Worm (Caenorhabditis elegans) whole organism, young adult: ENCODE results near the gene K09G1.2.

Experiments
- B0336.3 ChIP-seq: fragments of 200-800 bp; sonication (Bioruptor generic); IDR thresholded peaks from 2 replicates; pipeline ENCODE4 v1.3.6; 2022; ENCODE audit warnings: missing genetic modification characterization, missing compliant biosample characterization
- C17E4.6 ChIP-seq: fragments of 200-800 bp; sonication (Bioruptor generic); IDR thresholded peaks from 2 replicates; pipeline ENCODE4 v1.3.6; 2022; ENCODE audit warnings: missing genetic modification reagents, missing genetic modification characterization, missing compliant biosample characterization
- F23B12.7 ChIP-seq: sonication (generic microtip); optimal IDR thresholded peaks from 2 replicates; lab custom pipeline; 2017; ENCODE audit warnings: missing genetic modification characterization, mild to moderate bottlenecking, missing compliant biosample characterization, antibody characterized with exemption, moderate library complexity; ENCODE audit not compliant: insufficient read depth
- F55B11.4 ChIP-seq: sonication (generic microtip); optimal IDR thresholded peaks from 2 replicates; lab custom pipeline; 2016; ENCODE audit warnings: missing compliant biosample characterization, missing genetic modification characterization, borderline replicate concordance; ENCODE audit not compliant: insufficient read depth
- F57A8.1 ChIP-seq: fragments of 200-800 bp; sonication (Bioruptor generic); optimal IDR thresholded peaks from 2 replicates; lab custom pipeline; 2018; ENCODE audit warnings: mild to moderate bottlenecking, missing genetic modification characterization, moderate library complexity, missing compliant biosample characterization
- F57C9.4 ChIP-seq: sonication (generic microtip); optimal IDR thresholded peaks from 2 replicates; lab custom pipeline; 2017; ENCODE audit warnings: mild to moderate bottlenecking, missing genetic modification characterization, missing compliant biosample characterization
- K11D2.4 ChIP-seq: fragments of 200-800 bp; sonication (Bioruptor generic); IDR thresholded peaks from 2 replicates; pipeline ENCODE4 v1.3.6; 2022; ENCODE audit warnings: missing genetic modification reagents, missing genetic modification characterization, missing compliant biosample characterization
- Y53G8AR.9 ChIP-seq: fragments of 200-800 bp; sonication (Bioruptor generic); conservative IDR thresholded peaks from 2 replicates; pipeline ENCODE4 v1.3.6; 2022; ENCODE audit warnings: missing genetic modification reagents, missing genetic modification characterization, missing compliant biosample characterization
- akir-1 ChIP-seq: fragments of 200-800 bp; sonication (Bioruptor generic); optimal IDR thresholded peaks from 2 replicates; lab custom pipeline; 2018; ENCODE audit warnings: mild to moderate bottlenecking, missing genetic modification characterization, moderate library complexity, missing compliant biosample characterization
- ama-1 ChIP-seq, 3 experiments: fragments of 150-350 bp in 1 of 3; sonication (generic microtip) in 2 of 3; optimal IDR thresholded peaks; 2 replicates each; lab custom pipeline; 2014 to 2018; ENCODE audit warnings: missing biosample characterization in 2 of 3, missing genetic modification characterization in 2 of 3, missing genetic modification reagents in 2 of 3
- aptf-2 ChIP-seq: fragments of 200-800 bp; sonication (Bioruptor generic); conservative IDR thresholded peaks from 2 replicates; pipeline ENCODE4 v1.3.6; 2022; ENCODE audit warnings: missing genetic modification reagents, missing genetic modification characterization, missing compliant biosample characterization
- aptf-3 ChIP-seq: fragments of 200-800 bp; sonication (Bioruptor generic); IDR thresholded peaks from 2 replicates; pipeline ENCODE4 v1.3.6; 2022; ENCODE audit warnings: missing genetic modification characterization, missing compliant biosample characterization
- attf-5 ChIP-seq: fragments of 200-800 bp; sonication (Bioruptor generic); optimal IDR thresholded peaks from 2 replicates; lab custom pipeline; 2018; ENCODE audit warnings: mild to moderate bottlenecking, missing genetic modification characterization, missing compliant biosample characterization
- attf-6 ChIP-seq: fragments of 200-800 bp; sonication (Bioruptor generic); IDR thresholded peaks from 2 replicates; pipeline ENCODE4 v1.3.6; 2022; ENCODE audit warnings: missing genetic modification reagents, missing genetic modification characterization, missing compliant biosample characterization
- bed-2 ChIP-seq: fragments of 200-800 bp; sonication (Bioruptor generic); IDR thresholded peaks from 2 replicates; pipeline ENCODE4 v1.3.6; 2022; ENCODE audit warnings: missing genetic modification reagents, missing genetic modification characterization, missing compliant biosample characterization
- dpl-1 ChIP-seq: fragments of 150-350 bp; optimal IDR thresholded peaks from 2 replicates; lab custom pipeline; 2014; ENCODE audit warnings: missing biosample characterization, missing genetic modification reagents, missing genetic modification characterization
- egl-44 ChIP-seq: fragments of 200-800 bp; sonication (Bioruptor generic); IDR thresholded peaks from 2 replicates; pipeline ENCODE4 v1.3.6; 2022; ENCODE audit warnings: missing genetic modification reagents, missing genetic modification characterization, missing compliant biosample characterization
- egrh-3 ChIP-seq: fragments of 200-800 bp; sonication (Bioruptor generic); IDR thresholded peaks from 2 replicates; pipeline ENCODE4 v1.3.6; 2022; ENCODE audit warnings: missing genetic modification reagents, missing genetic modification characterization, missing compliant biosample characterization
- gei-17 ChIP-seq: fragments of 200-800 bp; sonication (Bioruptor generic); optimal IDR thresholded peaks from 2 replicates; lab custom pipeline; 2018; ENCODE audit warnings: mild to moderate bottlenecking, missing genetic modification characterization, missing compliant biosample characterization
- him-1 ChIP-seq: sonication (generic microtip); optimal IDR thresholded peaks from 2 replicates; lab custom pipeline; 2016; ENCODE audit warnings: missing genotype, missing genetic modification reagents, missing genetic modification characterization, missing compliant biosample characterization
- hlh-26 ChIP-seq: fragments of 200-800 bp; sonication (Bioruptor generic); conservative IDR thresholded peaks from 2 replicates; pipeline ENCODE4 v1.3.6; 2022; ENCODE audit warnings: missing genetic modification reagents, missing genetic modification characterization, missing compliant biosample characterization
- lin-54 ChIP-seq: fragments of 200-800 bp; sonication (Bioruptor generic); optimal IDR thresholded peaks from 2 replicates; lab custom pipeline; 2018; ENCODE audit warnings: mild to moderate bottlenecking, missing genetic modification characterization, missing compliant biosample characterization
- madf-3 ChIP-seq: fragments of 200-800 bp; sonication (Bioruptor generic); IDR thresholded peaks from 2 replicates; pipeline ENCODE4 v1.3.6; 2022; ENCODE audit warnings: missing genetic modification reagents, missing genetic modification characterization, missing compliant biosample characterization
- mcd-1 ChIP-seq: fragments of 200-800 bp; sonication (Bioruptor generic); IDR thresholded peaks from 2 replicates; pipeline ENCODE4 v1.3.6; 2022; ENCODE audit warnings: missing genetic modification reagents, missing genetic modification characterization, missing compliant biosample characterization
- mxl-1 ChIP-seq: sonication (generic microtip); optimal IDR thresholded peaks from 2 replicates; lab custom pipeline; 2016; ENCODE audit warnings: missing genetic modification characterization, missing compliant biosample characterization
- nfya-2 ChIP-seq: fragments of 200-800 bp; sonication (Bioruptor generic); IDR thresholded peaks from 2 replicates; pipeline ENCODE4 v1.3.6; 2022; ENCODE audit warnings: missing genetic modification reagents, missing genetic modification characterization, missing compliant biosample characterization
- nfyb-1 ChIP-seq: fragments of 200-800 bp; sonication (Bioruptor generic); IDR thresholded peaks from 2 replicates; pipeline ENCODE4 v1.3.6; 2022; ENCODE audit warnings: missing genetic modification reagents, missing genetic modification characterization, missing compliant biosample characterization
- nhr-120 ChIP-seq: fragments of 200-800 bp; sonication (Bioruptor generic); IDR thresholded peaks from 2 replicates; pipeline ENCODE4 v1.3.6; 2022; ENCODE audit warnings: missing genetic modification characterization, missing compliant biosample characterization
- nhr-179 ChIP-seq: sonication (generic microtip); optimal IDR thresholded peaks from 2 replicates; lab custom pipeline; 2016; ENCODE audit warnings: mild to moderate bottlenecking, missing genetic modification characterization, missing compliant biosample characterization
- pha-4 ChIP-seq: fragments of 150-350 bp; sonication (generic microtip); optimal IDR thresholded peaks from 2 replicates; lab custom pipeline; 2014; ENCODE audit warnings: missing biosample characterization, missing genetic modification reagents, missing genetic modification characterization
- sdz-38 ChIP-seq: sonication (generic microtip); optimal IDR thresholded peaks from 2 replicates; lab custom pipeline; 2016; ENCODE audit warnings: missing genotype, missing genetic modification characterization, missing compliant biosample characterization
- snpc-4 ChIP-seq, 5 experiments: fragments of 150-350 bp in 1 of 5; sonication (generic microtip) in 4 of 5; optimal IDR thresholded peaks; 2 replicates each; lab custom pipeline; 2014 to 2018; ENCODE audit warnings: missing genetic modification characterization in 5 of 5, missing biosample characterization in 3 of 5, antibody characterized with exemption in 2 of 5, mild to moderate bottlenecking in 2 of 5, missing compliant biosample characterization in 2 of 5, missing genotype in 2 of 5, moderate library complexity in 2 of 5, missing genetic modification reagents in 1 of 5
- tbp1 ChIP-seq: fragments of 200-800 bp; sonication (Bioruptor generic); optimal IDR thresholded peaks from 2 replicates; lab custom pipeline; 2018; ENCODE audit warnings: mild to moderate bottlenecking, missing genetic modification characterization, missing compliant biosample characterization
- tbx-9 ChIP-seq: sonication (generic microtip); optimal IDR thresholded peaks from 2 replicates; lab custom pipeline; 2016; ENCODE audit warnings: borderline replicate concordance, missing genetic modification characterization, inconsistent platforms, missing compliant biosample characterization
- unc-130 ChIP-seq: sonication (generic microtip); optimal IDR thresholded peaks from 2 replicates; lab custom pipeline; 2016; ENCODE audit warnings: missing genetic modification reagents, missing genetic modification characterization, missing compliant biosample characterization
- unc-62 ChIP-seq: fragments of 150-350 bp; optimal IDR thresholded peaks from 2 replicates; lab custom pipeline; 2014; ENCODE audit warnings: missing biosample characterization, missing genetic modification reagents, missing genetic modification characterization
- zfh-2 ChIP-seq: fragments of 200-800 bp; sonication (Bioruptor generic); conservative IDR thresholded peaks from 2 replicates; pipeline ENCODE4 v1.3.6; 2022; ENCODE audit warnings: missing genetic modification reagents, missing genetic modification characterization, missing compliant biosample characterization
- ztf-18 ChIP-seq: sonication (generic microtip); optimal IDR thresholded peaks from 2 replicates; lab custom pipeline; 2016; ENCODE audit warnings: missing genotype, mild to moderate bottlenecking, missing genetic modification characterization, missing compliant biosample characterization

Gene K09G1.2

ce11 chrV:9618919-9619318 is 28.5 kb downstream of the K09G1.2 start, which contains the start of gene idpc-7:
idpc-7 (minus strand) TSS chrV:9619019.
- TF ChIP-seq pha-4 (tag; lab: Kevin White, UChicago) (no peak), him-1 (tag; lab: Kevin White, UChicago) (no peak), attf-5 (no peak), dpl-1 (GFP tag; lab: Kevin White, UChicago) (no peak), unc-62 (GFP tag; lab: Kevin White, UChicago) (no peak), sdz-38 (tag; lab: Kevin White, UChicago) (no peak)
- TF ChIP-seq, all 124 proteins: peak for 0

ce11 chrV:9619850-9620249 is 29.4 kb downstream of the K09G1.2 start, which contains the start of gene idpc-6:
idpc-6 (plus strand) TSS chrV:9620150.
- TF ChIP-seq F57C9.4 (tag; lab: Kevin White, UChicago) (no peak), egl-44 (GFP tag; lab: Robert Waterston, UW) (no peak), nhr-179 (tag; lab: Kevin White, UChicago) (no peak), nfya-2 (no peak)

ce11 chrV:9620417-9620816 is 30.0 kb downstream of the K09G1.2 start:
- no peak for TF ChIP-seq ama-1 (optimal IDR thresholded peaks at IDR 0.05; lab: Kevin White, UChicago)
- TF ChIP-seq ama-1 (GFP tag; optimal IDR thresholded peaks at IDR 0.05; lab: Kevin White, UChicago), result no peak
- 0 out of 2 replicates have a peak, but pooled peaks have one; percentile 23 for TF ChIP-seq madf-3 (GFP tag; lab: Robert Waterston, UW)
- 0 out of 2 replicates have a peak, but pooled peaks have one; percentile 35 for TF ChIP-seq nfyb-1 (GFP tag; lab: Robert Waterston, UW)
- 0 out of 2 replicates have a peak, but pooled peaks have one; percentile 61 for TF ChIP-seq aptf-3 (GFP tag; lab: Robert Waterston, UW)
- TF ChIP-seq egrh-3 (GFP tag; lab: Robert Waterston, UW), result peak; percentile 86
- no peak for TF ChIP-seq unc-62 (GFP tag; lab: Kevin White, UChicago)
- 0 out of 2 replicates have a peak, but pooled peaks have one; percentile 41 for TF ChIP-seq nhr-120 (GFP tag; lab: Robert Waterston, UW)
- TF ChIP-seq zfh-2 (GFP tag; lab: Robert Waterston, UW), result peak; percentile 84
- TF ChIP-seq snpc-4 (GFP tag; optimal IDR thresholded peaks at IDR 0.05; lab: Kevin White, UChicago), result no peak
- TF ChIP-seq snpc-4 (tag; optimal IDR thresholded peaks at IDR 0.05; lab: Kevin White, UChicago), result no peak

- TF ChIP-seq tbp1, result no peak
- TF ChIP-seq F57A8.1 (GFP tag; lab: Kevin White, UChicago), result no peak
- no peak for TF ChIP-seq mxl-1
- TF ChIP-seq gei-17 (GFP tag; lab: Kevin White, UChicago), result no peak
Measured at ce11 chrV:9621437-9621836, 31.0 kb downstream of the K09G1.2 start.

ce11 chrV:9622338-9622737 is 31.9 kb downstream of the K09G1.2 start:
- TF ChIP-seq hlh-26 (GFP tag; lab: Robert Waterston, UW), result 0 out of 2 replicates have a peak, but pooled peaks have one; percentile 10
- peak; percentile 76 for TF ChIP-seq zfh-2 (GFP tag; lab: Robert Waterston, UW)
- peak; percentile 79; the same call in 1 of the 2 replicates for TF ChIP-seq egrh-3 (GFP tag; lab: Robert Waterston, UW)
- TF ChIP-seq, all 124 proteins: peak for 3; not testable (repeated sequence) for 121

- no peak for TF ChIP-seq aptf-2
- no peak for TF ChIP-seq C17E4.6
- no peak for TF ChIP-seq nhr-179 (tag; lab: Kevin White, UChicago)
- TF ChIP-seq attf-6 (GFP tag; lab: Robert Waterston, UW), result no peak
- TF ChIP-seq bed-2 (GFP tag; lab: Robert Waterston, UW), result no peak
- no peak for TF ChIP-seq akir-1 (GFP tag; lab: Kevin White, UChicago)
- TF ChIP-seq tbx-9 (tag; lab: Kevin White, UChicago), result no peak
- no peak for TF ChIP-seq F23B12.7 (tag; lab: Kevin White, UChicago)
- TF ChIP-seq attf-5, result no peak
- TF ChIP-seq lin-54 (GFP tag; lab: Kevin White, UChicago), result no peak
- no peak for TF ChIP-seq Y53G8AR.9 (GFP tag; lab: Robert Waterston, UW)
- TF ChIP-seq unc-130 (GFP tag; lab: Kevin White, UChicago), result no peak
- TF ChIP-seq gei-17 (GFP tag; lab: Kevin White, UChicago), result no peak
- no peak for TF ChIP-seq ztf-18 (tag; lab: Kevin White, UChicago)
- no peak for TF ChIP-seq B0336.3
- no peak for TF ChIP-seq mcd-1 (GFP tag; lab: Robert Waterston, UW)
- TF ChIP-seq K11D2.4 (GFP tag; lab: Robert Waterston, UW), result no peak
- TF ChIP-seq F55B11.4 (tag; lab: Kevin White, UChicago), result no peak
- no peak for TF ChIP-seq egrh-3 (GFP tag; lab: Robert Waterston, UW)
Measured at ce11 chrV:9622834-9623233, 32.4 kb downstream of the K09G1.2 start, which contains the start of gene idpc-5. idpc-5 (minus strand) TSS chrV:9622934.
